Fruit fly (Drosophila melanogaster): ENCODE measurements around the gene CG34427.
A peak's percentile ranks its signal among the peaks of the same experiment; 100 is the strongest.

The CG34427 gene

dm6 chr3L:8825030-8825407 lies 20.5 kb downstream of the CG34427 start (continued):
- TF ChIP-seq achi (GFP tag; optimal IDR thresholded peaks at IDR 0.05) (no peak), CG34406 (GFP tag; optimal IDR thresholded peaks at IDR 0.05) (no peak), pdm3 (GFP tag; optimal IDR thresholded peaks at IDR 0.05) (no peak)

dm6 chr3L:8825560-8825959 lies 21.0 kb downstream of the CG34427 start:
- TF ChIP-seq Eip78C (GFP tag) (peak; percentile 30), CG6163 (GFP tag; IDR thresholded peaks at IDR 0.05) (no peak), Blimp-1 (GFP tag; optimal IDR thresholded peaks at IDR 0.05) (peak; percentile 86), Hr4 (GFP tag; optimal IDR thresholded peaks at IDR 0.05) (no peak)

- TF ChIP-seq CG34406 (GFP tag; optimal IDR thresholded peaks at IDR 0.05), result no peak
- TF ChIP-seq Eip78C (GFP tag), result no peak
These were observed 21.5 kb downstream of the CG34427 start for dm6 chr3L:8826038-8826437.

- TF ChIP-seq CG6854 (GFP tag; optimal IDR thresholded peaks at IDR 0.05), result peak; percentile 53
- TF ChIP-seq lz (GFP tag; optimal IDR thresholded peaks at IDR 0.05), result peak; percentile 27
- no peak for TF ChIP-seq Sox15 (GFP tag; optimal IDR thresholded peaks at IDR 0.05)
- TF ChIP-seq Eip93F (GFP tag; optimal IDR thresholded peaks at IDR 0.05), result no peak
- TF ChIP-seq achi (GFP tag; optimal IDR thresholded peaks at IDR 0.05), result no peak
- TF ChIP-seq Hr38 (GFP tag; optimal IDR thresholded peaks at IDR 0.05), result no peak
- no peak for TF ChIP-seq CG6792 (GFP tag; optimal IDR thresholded peaks at IDR 0.05)
- TF ChIP-seq fkh (GFP tag; optimal IDR thresholded peaks at IDR 0.05), result peak; percentile 40
- TF ChIP-seq CG8632 (GFP tag; optimal IDR thresholded peaks at IDR 0.05), result peak; percentile 9
- peak in 1 of 2 experiments; percentile 16 for TF ChIP-seq salr (GFP tag; optimal IDR thresholded peaks at IDR 0.05)
- no peak for TF ChIP-seq CG6808 (GFP tag; optimal IDR thresholded peaks at IDR 0.05)
- TF ChIP-seq CG1621 (tag; optimal IDR thresholded peaks at IDR 0.05), result peak; percentile 16
- TF ChIP-seq CG3032 (tag; optimal IDR thresholded peaks at IDR 0.05), result no peak
- no peak for TF ChIP-seq CG6276 (GFP tag; optimal IDR thresholded peaks at IDR 0.05)
- no peak for TF ChIP-seq cyc (GFP tag; optimal IDR thresholded peaks at IDR 0.05)
- TF ChIP-seq Hr4 (GFP tag; optimal IDR thresholded peaks at IDR 0.05), result no peak
- peak; percentile 54 for TF ChIP-seq CG16779 (tag; optimal IDR thresholded peaks at IDR 0.05)
- peak; percentile 27 for TF ChIP-seq Sox14 (GFP tag; optimal IDR thresholded peaks at IDR 0.05)
- peak; percentile 64 for TF ChIP-seq CG9139 (GFP tag; optimal IDR thresholded peaks at IDR 0.05)
- peak; percentile 50 for TF ChIP-seq Eip75B (GFP tag; optimal IDR thresholded peaks at IDR 0.05)
- no peak for TF ChIP-seq svp (GFP tag)
- no peak for TF ChIP-seq fd59A (GFP tag; optimal IDR thresholded peaks at IDR 0.05)
- peak; percentile 45 for TF ChIP-seq CG7368 (GFP tag; optimal IDR thresholded peaks at IDR 0.05)
- peak; percentile 20 for TF ChIP-seq Smox (GFP tag; optimal IDR thresholded peaks at IDR 0.05)
- TF ChIP-seq dsx (GFP tag; optimal IDR thresholded peaks at IDR 0.05; ENCODE audit: poor library complexity, severe bottlenecking), result peak; percentile 47
- peak; percentile 60; the same call in 2 of the 3 replicates for TF ChIP-seq eg (GFP tag; IDR thresholded peaks at IDR 0.05)
- TF ChIP-seq CG31627 (GFP tag; optimal IDR thresholded peaks at IDR 0.05), result no peak
- TF ChIP-seq Eip78C (GFP tag), result peak; percentile 84
- no peak for TF ChIP-seq CG32006 (GFP tag; optimal IDR thresholded peaks at IDR 0.05)
- TF ChIP-seq Ets96B (tag; optimal IDR thresholded peaks at IDR 0.05), result peak; percentile 13
- TF ChIP-seq acj6 (GFP tag; optimal IDR thresholded peaks at IDR 0.05), result no peak
- TF ChIP-seq Blimp-1 (GFP tag; optimal IDR thresholded peaks at IDR 0.05), result no peak
- no peak for TF ChIP-seq Hr39 (GFP tag; optimal IDR thresholded peaks at IDR 0.05)
- peak; percentile 60 for TF ChIP-seq esn (GFP tag; optimal IDR thresholded peaks at IDR 0.05)
- TF ChIP-seq CG15336 (GFP tag; IDR thresholded peaks at IDR 0.05), result peak; percentile 54; the same call in 1 of the 2 replicates
- TF ChIP-seq ss (GFP tag; optimal IDR thresholded peaks at IDR 0.05), result peak; percentile 60 to 67
- peak; percentile 58 for TF ChIP-seq vri (GFP tag; optimal IDR thresholded peaks at IDR 0.05)
- TF ChIP-seq CG6163 (GFP tag; IDR thresholded peaks at IDR 0.05), result peak; percentile 75
- no peak for TF ChIP-seq Gug (GFP tag; IDR thresholded peaks at IDR 0.05)
- no peak for TF ChIP-seq pdm3 (GFP tag; optimal IDR thresholded peaks at IDR 0.05)
- TF ChIP-seq dac (GFP tag; optimal IDR thresholded peaks at IDR 0.05), result no peak
- peak; percentile 64 for TF ChIP-seq net (GFP tag; optimal IDR thresholded peaks at IDR 0.05)
- peak; percentile 8 for TF ChIP-seq CG3919 (GFP tag; optimal IDR thresholded peaks at IDR 0.05)
These were observed 22.7 kb downstream of the CG34427 start, which contains the start of gene dally for dm6 chr3L:8827133-8827867. Gene dally, plus strand, starts transcription at chr3L:8827505.
